Fruit fly (Drosophila melanogaster) whole organism, wandering third instar larva: Measurements from ENCODE around the gene gcm2.

ENCODE experiments used
- CrebA ChIP-seq: fragments of 200-800 bp; sonication (Bioruptor generic); optimal IDR thresholded peaks from 2 replicates; lab custom pipeline; 2016; ENCODE audit warnings: missing biosample characterization, mild to moderate bottlenecking, missing genetic modification characterization, borderline replicate concordance
- Vsx2 ChIP-seq: fragments of 200-300, 225-300 bp; sonication (Bioruptor generic); optimal IDR thresholded peaks from 2 replicates; lab custom pipeline; 2018; ENCODE audit warnings: missing biosample characterization, missing genetic modification characterization; ENCODE audit not compliant: partially characterized antibody
- lola ChIP-seq: fragments of >200 bp; optimal IDR thresholded peaks from 2 replicates; lab custom pipeline; 2017; ENCODE audit warnings: missing biosample characterization, missing genetic modification characterization
- pan ChIP-seq: fragments of >200 bp; optimal IDR thresholded peaks from 2 replicates; lab custom pipeline; 2017
- psq ChIP-seq: fragments of 200-800 bp; sonication (Bioruptor generic); optimal IDR thresholded peaks from 3 replicates; lab custom pipeline; 2017; ENCODE audit warnings: missing biosample characterization, mild to moderate bottlenecking, missing genetic modification characterization, moderate library complexity

- no peak for TF ChIP-seq Vsx2 (GFP tag; lab: Kevin White, UChicago)
- no peak for TF ChIP-seq lola (GFP tag; lab: Kevin White, UChicago)
- peak; percentile 48 for TF ChIP-seq CrebA (GFP tag; lab: Kevin White, UChicago)
- TF ChIP-seq psq (GFP tag; lab: Kevin White, UChicago): no peak
- TF ChIP-seq pan (lab: Kevin White, UChicago): no peak
Observed at dm6 chr2L:9619925-9620324, 11.6 kb downstream of the gcm2 start.
